Fruit fly (Drosophila melanogaster) whole organism, embryonic: ENCODE data around the gene CG33203.

Experiments
- Atf-2 ChIP-seq: fragments of 200-800 bp; sonication (Bioruptor generic); optimal IDR thresholded peaks from 2 replicates; lab custom pipeline; 2016; ENCODE audit warnings: missing biosample characterization, missing genetic modification characterization
- Bdp1 ChIP-seq: fragments of 200-800 bp; sonication (Bioruptor generic); optimal IDR thresholded peaks from 3 replicates; lab custom pipeline; 2016; ENCODE audit warnings: missing biosample characterization, missing genetic modification characterization
- CG10366 ChIP-seq: fragments of 200-800 bp; sonication (Bioruptor generic); IDR thresholded peaks from 2 replicates; pipeline ENCODE4 v1.3.6; 2022; ENCODE audit warnings: missing biosample characterization, missing genetic modification characterization
- CG11456 ChIP-seq: fragments of 200-800 bp; sonication (Bioruptor generic); IDR thresholded peaks from 3 replicates; pipeline ENCODE4 v1.3.6; 2022; ENCODE audit warnings: missing biosample characterization, missing genetic modification characterization
- CG11696 ChIP-seq: fragments of 200-800 bp; sonication (Bioruptor generic); IDR thresholded peaks from 2 replicates; pipeline ENCODE4 v1.3.6; 2022; ENCODE audit warnings: missing biosample characterization, missing genetic modification characterization
- CG13894 ChIP-seq: fragments of 200-800 bp; sonication (Bioruptor generic); optimal IDR thresholded peaks from 3 replicates; lab custom pipeline; 2018; ENCODE audit warnings: missing biosample characterization, mild to moderate bottlenecking, missing genetic modification characterization, moderate library complexity
- CG15269 ChIP-seq: fragments of 200-800 bp; sonication (Bioruptor generic); optimal IDR thresholded peaks from 2 replicates; lab custom pipeline; 2018; ENCODE audit warnings: missing biosample characterization, mild to moderate bottlenecking, missing genetic modification characterization, moderate library complexity
- CG15601 ChIP-seq: fragments of 200-800 bp; sonication (Bioruptor generic); optimal IDR thresholded peaks from 3 replicates; lab custom pipeline; 2019; ENCODE audit warnings: missing biosample characterization, mild to moderate bottlenecking, missing genetic modification characterization, moderate library complexity
- CG1602 ChIP-seq: fragments of 200-800 bp; sonication (Bioruptor generic); optimal IDR thresholded peaks from 3 replicates; lab custom pipeline; 2016; ENCODE audit warnings: missing biosample characterization, missing genetic modification characterization
- CG18262 ChIP-seq: fragments of 200-800 bp; optimal IDR thresholded peaks from 3 replicates; lab custom pipeline; 2019; ENCODE audit warnings: missing biosample characterization, mild to moderate bottlenecking, missing genetic modification characterization, moderate library complexity
- CG3163 ChIP-seq: fragments of 200-800 bp; sonication (Bioruptor generic); optimal IDR thresholded peaks from 3 replicates; lab custom pipeline; 2016; ENCODE audit warnings: missing biosample characterization, missing genetic modification characterization
- CG3847 ChIP-seq: fragments of 200-800 bp; sonication (Bioruptor generic); IDR thresholded peaks from 2 replicates; pipeline ENCODE4 v1.3.6; 2022; ENCODE audit warnings: missing biosample characterization, missing genetic modification characterization
- CG4854 ChIP-seq: fragments of 200-800 bp; sonication (Bioruptor generic); optimal IDR thresholded peaks from 2 replicates; lab custom pipeline; 2016; ENCODE audit warnings: missing biosample characterization, missing genetic modification characterization, inconsistent platforms
- CG5245 ChIP-seq: fragments of 200-800 bp; sonication (Bioruptor generic); optimal IDR thresholded peaks from 3 replicates; lab custom pipeline; 2016; ENCODE audit warnings: missing biosample characterization, missing genetic modification characterization
- CG6254 ChIP-seq: fragments of 200-800 bp; sonication (Bioruptor generic); optimal IDR thresholded peaks from 3 replicates; lab custom pipeline; 2017; ENCODE audit warnings: mild to moderate bottlenecking, missing biosample characterization, missing genetic modification reagents, missing genetic modification characterization
- CG6813 ChIP-seq: fragments of 200-800 bp; sonication (Bioruptor generic); optimal IDR thresholded peaks from 2 replicates; lab custom pipeline; 2017; ENCODE audit warnings: missing biosample characterization, missing genetic modification characterization, mild to moderate bottlenecking, moderate library complexity, missing genetic modification reagents
- CG8478 ChIP-seq: fragments of >200 bp; optimal IDR thresholded peaks from 2 replicates; lab custom pipeline; 2018
- CHES-1-like ChIP-seq: fragments of 200-800 bp; sonication (Bioruptor generic); optimal IDR thresholded peaks from 2 replicates; lab custom pipeline; 2016; ENCODE audit warnings: missing biosample characterization, missing genetic modification characterization
- Chrac-16 ChIP-seq: fragments of 200-800 bp; sonication (Bioruptor generic); optimal IDR thresholded peaks from 3 replicates; lab custom pipeline; 2016; ENCODE audit warnings: missing biosample characterization, missing genetic modification characterization
- Doc2 ChIP-seq: fragments of 200-800 bp; sonication (Bioruptor generic); IDR thresholded peaks from 2 replicates; pipeline ENCODE4 v1.3.6; 2022; ENCODE audit warnings: missing biosample characterization, missing genetic modification characterization
- Dp ChIP-seq: fragments of 200-800 bp; sonication (Bioruptor generic); optimal IDR thresholded peaks from 2 replicates; lab custom pipeline; 2018; ENCODE audit warnings: missing biosample characterization, mild to moderate bottlenecking, missing genetic modification characterization, moderate library complexity
- Fer1 ChIP-seq: fragments of 200-800 bp; sonication (Bioruptor generic); optimal IDR thresholded peaks from 2 replicates; lab custom pipeline; 2017; ENCODE audit warnings: missing biosample characterization, mild to moderate bottlenecking, missing genetic modification characterization
- GATAe ChIP-seq: fragments of 200-800 bp; sonication (Bioruptor generic); conservative IDR thresholded peaks from 2 replicates; pipeline ENCODE4 v1.3.6; 2022; ENCODE audit warnings: missing biosample characterization, missing genetic modification characterization
- H15 ChIP-seq: fragments of 200-800 bp; sonication (Bioruptor generic); IDR thresholded peaks from 3 replicates; pipeline ENCODE4 v1.3.6; 2022; ENCODE audit warnings: missing biosample characterization, missing genetic modification characterization
- HLH3B ChIP-seq: fragments of 200-800 bp; sonication (Bioruptor generic); IDR thresholded peaks from 2 replicates; pipeline ENCODE4 v1.3.6; 2022; ENCODE audit warnings: missing biosample characterization, missing genetic modification characterization
- Hmx ChIP-seq: fragments of 200-800 bp; sonication (Bioruptor generic); optimal IDR thresholded peaks from 2 replicates; lab custom pipeline; 2016; ENCODE audit warnings: missing biosample characterization, missing genetic modification characterization
- Kr ChIP-seq: fragments of 200-800 bp; sonication (Bioruptor generic); optimal IDR thresholded peaks from 2 replicates; lab custom pipeline; 2017; ENCODE audit warnings: missing biosample characterization, mild to moderate bottlenecking, missing genetic modification characterization
- Meics ChIP-seq: fragments of 200-800 bp; sonication (Bioruptor generic); optimal IDR thresholded peaks from 2 replicates; lab custom pipeline; 2017; ENCODE audit warnings: missing biosample characterization, mild to moderate bottlenecking, missing genetic modification characterization
- Spps ChIP-seq: fragments of 200-800 bp; sonication (Bioruptor generic); optimal IDR thresholded peaks from 2 replicates; lab custom pipeline; 2018; ENCODE audit warnings: missing biosample characterization, mild to moderate bottlenecking, missing genetic modification characterization
- al ChIP-seq: fragments of 200-800 bp; sonication (Bioruptor generic); IDR thresholded peaks from 2 replicates; pipeline ENCODE4 v1.3.6; 2022; ENCODE audit warnings: missing biosample characterization, missing genetic modification characterization
- chif ChIP-seq, 2 experiments: fragments of 200-800 bp; sonication (Bioruptor generic); optimal IDR thresholded peaks; 3 replicates each; lab custom pipeline; 2016; ENCODE audit warnings: missing biosample characterization in 2 of 2, missing genetic modification characterization in 2 of 2
- ci ChIP-seq: fragments of 200-800 bp; sonication (Bioruptor generic); IDR thresholded peaks from 3 replicates; pipeline ENCODE4 v1.3.6; 2022; ENCODE audit warnings: missing biosample characterization, missing genetic modification characterization
- crc ChIP-seq: fragments of 200-800 bp; sonication (Bioruptor generic); optimal IDR thresholded peaks from 2 replicates; lab custom pipeline; 2016; ENCODE audit warnings: missing biosample characterization, missing genetic modification characterization
- emc ChIP-seq: fragments of 200-800 bp; sonication (Bioruptor generic); optimal IDR thresholded peaks from 2 replicates; lab custom pipeline; 2016; ENCODE audit warnings: missing biosample characterization, missing genetic modification characterization
- gfzf ChIP-seq: fragments of 200-800 bp; sonication (Bioruptor generic); optimal IDR thresholded peaks from 2 replicates; lab custom pipeline; 2016; ENCODE audit warnings: missing biosample characterization, mild to moderate bottlenecking, missing genetic modification characterization, moderate library complexity
- hth ChIP-seq: fragments of >200 bp; optimal IDR thresholded peaks from 2 replicates; lab custom pipeline; 2017; ENCODE audit warnings: inconsistent platforms
- jing ChIP-seq: fragments of 200-800 bp; sonication (Bioruptor generic); optimal IDR thresholded peaks from 2 replicates; lab custom pipeline; 2018; ENCODE audit warnings: missing biosample characterization, mild to moderate bottlenecking, missing genetic modification characterization
- org-1 ChIP-seq: fragments of 200-800 bp; sonication (Bioruptor generic); optimal IDR thresholded peaks from 2 replicates; lab custom pipeline; 2017; ENCODE audit warnings: missing biosample characterization, missing genetic modification characterization
- peb ChIP-seq: fragments of 200-800 bp; sonication (Bioruptor generic); IDR thresholded peaks from 2 replicates; pipeline ENCODE4 v1.3.6; 2022; ENCODE audit warnings: missing biosample characterization, missing genetic modification characterization
- repo ChIP-seq: fragments of 200-800 bp; sonication (Bioruptor generic); optimal IDR thresholded peaks from 2 replicates; lab custom pipeline; 2016; ENCODE audit warnings: missing biosample characterization, missing genetic modification characterization
- scrt ChIP-seq: fragments of 200-800 bp; sonication (Bioruptor generic); optimal IDR thresholded peaks from 2 replicates; lab custom pipeline; 2018; ENCODE audit warnings: missing biosample characterization, mild to moderate bottlenecking, missing genetic modification characterization, moderate library complexity
- sna ChIP-seq: fragments of 200-800 bp; sonication (Bioruptor generic); IDR thresholded peaks from 2 replicates; pipeline ENCODE4 v1.3.6; 2022; ENCODE audit warnings: missing biosample characterization, missing genetic modification characterization; ENCODE audit not compliant: partially characterized antibody
- sr ChIP-seq: fragments of 200-800 bp; sonication (Bioruptor generic); IDR thresholded peaks from 3 replicates; pipeline ENCODE4 v1.3.6; 2022; ENCODE audit warnings: missing biosample characterization, missing genetic modification characterization
- tap ChIP-seq: fragments of 200-800 bp; optimal IDR thresholded peaks from 3 replicates; lab custom pipeline; 2019; ENCODE audit warnings: missing biosample characterization, mild to moderate bottlenecking, missing genetic modification characterization, moderate library complexity
- tin ChIP-seq: fragments of 200-800 bp; sonication (Bioruptor generic); optimal IDR thresholded peaks from 3 replicates; lab custom pipeline; 2016; ENCODE audit warnings: missing biosample characterization, missing genetic modification characterization
- toy ChIP-seq: fragments of 200-800 bp; sonication (Bioruptor generic); IDR thresholded peaks from 2 replicates; pipeline ENCODE4 v1.3.6; 2022; ENCODE audit warnings: missing biosample characterization, missing genetic modification characterization
- vfl ChIP-seq: fragments of 200-800 bp; sonication (Bioruptor generic); optimal IDR thresholded peaks from 2 replicates; lab custom pipeline; 2016; ENCODE audit warnings: missing biosample characterization, missing genetic modification characterization
- wek ChIP-seq: fragments of 200-800 bp; sonication (Bioruptor generic); optimal IDR thresholded peaks from 3 replicates; lab custom pipeline; 2018; ENCODE audit warnings: missing biosample characterization, mild to moderate bottlenecking, missing genetic modification characterization, moderate library complexity
- zen ChIP-seq: fragments of 200-800 bp; sonication (Bioruptor generic); optimal IDR thresholded peaks from 3 replicates; lab custom pipeline; 2018; ENCODE audit warnings: missing biosample characterization, mild to moderate bottlenecking, missing genetic modification characterization, moderate library complexity
- zen2 ChIP-seq: fragments of 200-800 bp; sonication (Bioruptor generic); IDR thresholded peaks from 3 replicates; pipeline ENCODE4 v1.3.6; 2022; ENCODE audit warnings: missing biosample characterization, missing genetic modification characterization; ENCODE audit not compliant: partially characterized antibody

Gene CG33203

DNA sequence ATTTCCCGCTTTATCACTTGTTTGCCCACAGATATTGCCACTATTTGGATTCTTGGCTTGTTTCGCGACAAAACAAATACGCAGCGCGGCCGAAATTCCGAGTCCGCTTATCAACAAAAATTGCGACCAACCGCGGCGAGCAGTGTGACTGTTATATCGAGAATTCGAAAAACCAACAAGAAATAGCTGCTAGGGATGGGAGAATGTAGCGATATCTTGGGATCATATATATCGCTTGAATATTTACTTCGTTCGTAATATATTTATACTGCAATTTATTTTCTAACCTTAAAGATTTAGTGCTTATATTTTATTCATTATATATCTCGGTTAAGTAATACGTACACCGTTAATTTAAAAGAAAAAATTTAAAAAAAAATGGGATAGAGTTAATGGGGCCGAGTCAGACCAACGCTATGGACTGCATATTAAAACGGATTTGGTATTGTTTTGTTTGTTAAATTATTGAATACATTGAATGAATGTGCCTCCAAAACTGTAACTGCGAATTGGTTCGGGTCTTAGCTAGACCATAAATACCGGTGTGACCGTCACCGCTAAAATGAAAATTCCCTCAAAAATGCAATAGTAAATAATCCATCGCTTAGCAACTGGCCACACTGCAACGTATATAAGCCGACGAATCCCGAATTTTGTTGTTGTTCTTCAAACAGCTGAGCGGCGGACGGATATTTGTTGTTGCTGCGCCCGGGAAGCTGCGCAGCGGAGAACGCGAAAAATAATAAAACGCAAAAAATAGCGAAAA, 42.7 kb downstream of the CG33203 start, which contains the start of the genes Apc and spg (continued):
- TF ChIP-seq CG3163 (GFP tag; lab: Kevin White, UChicago) (peak; percentile 36), Doc2 (no peak), org-1 (peak; percentile 59), HLH3B (GFP tag; lab: Robert Waterston, UW) (peak; percentile 32; the same call in 1 of the 2 replicates), Fer1 (GFP tag; lab: Kevin White, UChicago) (peak; percentile 70), Atf-2 (GFP tag; lab: Kevin White, UChicago) (no peak), emc (GFP tag; lab: Kevin White, UChicago) (no peak), hth (lab: Kevin White, UChicago) (no peak), CHES-1-like (GFP tag; lab: Kevin White, UChicago) (peak; percentile 47), chif (GFP tag; optimal IDR thresholded peaks at IDR 0.05; lab: Kevin White, UChicago) (peak in 1 of 2 experiments; percentile 7), al (GFP tag; lab: Robert Waterston, UW) (0 out of 2 replicates have a peak, but pooled peaks have one; percentile 10), CG6813 (GFP tag; lab: Kevin White, UChicago) (peak; percentile 61), sr (peak; percentile 75; the same call in 2 of the 3 replicates), CG4854 (GFP tag; lab: Kevin White, UChicago) (no peak), CG6254 (GFP tag; lab: Kevin White, UChicago) (no peak), CG13894 (tag; lab: Kevin White, UChicago) (peak; percentile 33), CG18262 (tag; lab: Kevin White, UChicago) (peak; percentile 44), CG11696 (GFP tag; lab: Robert Waterston, UW) (no peak), Chrac-16 (peak; percentile 8), sna (GFP tag; lab: Robert Waterston, UW) (peak; percentile 77), CG11456 (GFP tag; lab: Robert Waterston, UW) (no peak), ci (GFP tag; lab: Robert Waterston, UW) (peak; percentile 86), zen (tag; lab: Kevin White, UChicago) (no peak), CG10366 (GFP tag; lab: Robert Waterston, UW) (0 out of 2 replicates have a peak, but pooled peaks have one; percentile 10), tin (GFP tag; lab: Kevin White, UChicago) (no peak), Kr (GFP tag; lab: Kevin White, UChicago) (peak; percentile 11), vfl (peak; percentile 50), Dp (GFP tag; lab: Kevin White, UChicago) (peak; percentile 32), H15 (GFP tag; lab: Robert Waterston, UW) (no peak), jing (GFP tag; lab: Kevin White, UChicago) (no peak), peb (no peak), zen2 (GFP tag; lab: Robert Waterston, UW) (no peak; the same call in 2 of the 3 replicates), CG8478 (lab: Kevin White, UChicago) (no peak), tap (no peak), GATAe (no peak; the same call in 1 of the 2 replicates), crc (GFP tag; lab: Kevin White, UChicago) (no peak), Bdp1 (GFP tag; lab: Kevin White, UChicago) (peak; percentile 31), repo (GFP tag; lab: Kevin White, UChicago) (no peak), Meics (GFP tag; lab: Kevin White, UChicago) (peak; percentile 61), CG3847 (peak; percentile 71), CG5245 (no peak), CG15601 (peak; percentile 27), Spps (no peak), toy (GFP tag; lab: Robert Waterston, UW) (no peak), scrt (GFP tag; lab: Kevin White, UChicago) (peak; percentile 31), gfzf (GFP tag; lab: Kevin White, UChicago) (peak; percentile 99), CG1602 (GFP tag; lab: Kevin White, UChicago) (no peak), Hmx (GFP tag; lab: Kevin White, UChicago) (peak; percentile 0), wek (GFP tag; lab: Kevin White, UChicago) (peak; percentile 79), CG15269 (tag; lab: Kevin White, UChicago) (peak; percentile 37)
